Fruit fly (Drosophila melanogaster): ENCODE data around the gene ImpL2.

Gene ImpL2

dm6 chr3L:4232227-4232626 lies 3.7 kb downstream of the ImpL2 start (continued):
- TF ChIP-seq ttk (GFP tag; IDR thresholded peaks at IDR 0.05) (peak; percentile 17; the same call in 1 of the 2 replicates), oc (tag; optimal IDR thresholded peaks at IDR 0.05) (peak; percentile 98), pros (GFP tag; optimal IDR thresholded peaks at IDR 0.05) (peak; percentile 94), btn (GFP tag; optimal IDR thresholded peaks at IDR 0.05) (no peak), crol (GFP tag; IDR thresholded peaks at IDR 0.05) (peak; percentile 97), cg (GFP tag; optimal IDR thresholded peaks at IDR 0.05) (peak; percentile 72), lov (optimal IDR thresholded peaks at IDR 0.05) (no peak), lov (GFP tag; IDR thresholded peaks at IDR 0.05) (0 out of 3 replicates have a peak, but pooled peaks have one; percentile 61), NfI (GFP tag; optimal IDR thresholded peaks at IDR 0.05) (no peak), CG1024 (GFP tag; IDR thresholded peaks at IDR 0.05) (no peak), da (GFP tag; optimal IDR thresholded peaks at IDR 0.05) (no peak), CG6272 (GFP tag; IDR thresholded peaks at IDR 0.05) (0 out of 2 replicates have a peak, but pooled peaks have one; percentile 32), CG11723 (GFP tag; optimal IDR thresholded peaks at IDR 0.05) (no peak), Med (GFP tag) (no peak), CG2199 (GFP tag; IDR thresholded peaks at IDR 0.05) (peak; percentile 61; the same call in 1 of the 3 replicates), CkIIα-i1 (GFP tag; IDR thresholded peaks at IDR 0.05) (no peak), Xrp1 (GFP tag; IDR thresholded peaks at IDR 0.05) (peak; percentile 42; the same call in 1 of the 2 replicates), z (GFP tag; IDR thresholded peaks at IDR 0.05) (peak; percentile 85), CG10543 (GFP tag; optimal IDR thresholded peaks at IDR 0.05) (peak; percentile 11), seq (GFP tag; IDR thresholded peaks at IDR 0.05) (0 out of 2 replicates have a peak, but pooled peaks have one; percentile 15), Kr (GFP tag; optimal IDR thresholded peaks at IDR 0.05) (peak; percentile 34), CG15479 (GFP tag; optimal IDR thresholded peaks at IDR 0.05) (peak; percentile 64), CG4404 (GFP tag; IDR thresholded peaks at IDR 0.05) (no peak), Hr78 (GFP tag; optimal IDR thresholded peaks at IDR 0.05) (peak in 1 of 2 experiments; percentile 76), CG2120 (GFP tag; optimal IDR thresholded peaks at IDR 0.05) (no peak), pan (optimal IDR thresholded peaks at IDR 0.05) (no peak), pan (GFP tag; optimal IDR thresholded peaks at IDR 0.05 in 1 of 2, IDR thresholded peaks at IDR 0.05 in 1 of 2) (peak in 1 of 2 experiments; percentile 9)

dm6 chr3L:4231401-4232014 lies 4.4 kb downstream of the ImpL2 start:
- TF ChIP-seq chinmo (GFP tag; IDR thresholded peaks at IDR 0.05; ENCODE audit: partially characterized antibody): 0 out of 4 replicates have a peak, but pooled peaks have one; percentile 15
- no peak for TF ChIP-seq zfh2 (GFP tag; optimal IDR thresholded peaks at IDR 0.05)
- TF ChIP-seq GATAe (GFP tag; conservative IDR thresholded peaks at IDR 0.05): no peak
- TF ChIP-seq grn (GFP tag; optimal IDR thresholded peaks at IDR 0.05): peak; percentile 15
- 0 out of 2 replicates have a peak, but pooled peaks have one; percentile 5 for TF ChIP-seq ara (GFP tag; IDR thresholded peaks at IDR 0.05)
- no peak for TF ChIP-seq CG6854 (GFP tag; optimal IDR thresholded peaks at IDR 0.05)
- TF ChIP-seq HLH3B (GFP tag; IDR thresholded peaks at IDR 0.05): 0 out of 2 replicates have a peak, but pooled peaks have one; percentile 8
- peak; percentile 36 for TF ChIP-seq cg (GFP tag; optimal IDR thresholded peaks at IDR 0.05)
- no peak for TF ChIP-seq schlank (tag; optimal IDR thresholded peaks at IDR 0.05)
- TF ChIP-seq CG14441 (GFP tag; IDR thresholded peaks at IDR 0.05): 0 out of 2 replicates have a peak, but pooled peaks have one; percentile 5
- no peak for TF ChIP-seq tll (GFP tag; optimal IDR thresholded peaks at IDR 0.05)
- TF ChIP-seq wdn (GFP tag; IDR thresholded peaks at IDR 0.05): no peak
- peak; percentile 51; the same call in 1 of the 3 replicates for TF ChIP-seq CG2199 (GFP tag; IDR thresholded peaks at IDR 0.05)
- peak; percentile 86 for TF ChIP-seq CG34376 (GFP tag; optimal IDR thresholded peaks at IDR 0.05)
- no peak for TF ChIP-seq CG11247 (GFP tag; IDR thresholded peaks at IDR 0.05)
- peak; percentile 21; the same call in 1 of the 2 replicates for TF ChIP-seq crol (GFP tag; IDR thresholded peaks at IDR 0.05)
- peak; percentile 17 for TF ChIP-seq sens (GFP tag)
- peak; percentile 71 for TF ChIP-seq twi (tag; optimal IDR thresholded peaks at IDR 0.05)
- 0 out of 3 replicates have a peak, but pooled peaks have one; percentile 21 for TF ChIP-seq ci (GFP tag; IDR thresholded peaks at IDR 0.05)
- peak; percentile 86 for TF ChIP-seq sug (tag; optimal IDR thresholded peaks at IDR 0.05)
- TF ChIP-seq abd-A (tag; optimal IDR thresholded peaks at IDR 0.05): peak; percentile 8
- no peak for TF ChIP-seq yki (optimal IDR thresholded peaks at IDR 0.05)

Data from whole organism, embryonic.